Worm (Caenorhabditis elegans): ENCODE results near the gene unc-43.

Gene unc-43

DNA sequence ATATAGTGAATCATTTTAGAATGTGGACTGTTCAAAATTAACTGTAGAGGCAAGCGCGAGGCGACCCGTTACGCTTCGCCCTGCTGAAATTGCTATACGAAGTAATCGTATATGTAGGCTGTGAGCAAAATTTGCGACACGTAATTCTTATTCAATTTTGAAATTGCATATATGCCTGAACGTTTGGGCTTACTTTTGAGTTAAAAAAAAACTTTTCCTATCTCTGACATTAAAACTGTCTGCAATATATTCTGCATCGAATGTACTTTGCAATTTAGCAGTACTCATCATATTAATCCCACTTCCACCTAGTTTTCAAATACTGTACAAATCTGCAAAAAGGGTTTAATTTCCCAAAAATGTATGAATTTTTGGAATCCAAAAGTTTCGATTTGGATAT, 3.1 kb downstream of the unc-43 start:
- TF ChIP-seq nhr-77 (tag; optimal IDR thresholded peaks at IDR 0.05): no peak
- TF ChIP-seq ztf-4 (tag; optimal IDR thresholded peaks at IDR 0.05): no peak
- TF ChIP-seq elt-1 (tag; optimal IDR thresholded peaks at IDR 0.05): no peak
- TF ChIP-seq nhr-11 (tag; optimal IDR thresholded peaks at IDR 0.05): no peak

- TF ChIP-seq C34F6.9 (tag; optimal IDR thresholded peaks at IDR 0.05) (peak; percentile 85), nhr-21 (tag; optimal IDR thresholded peaks at IDR 0.05) (peak; percentile 43), peb-1 (tag; optimal IDR thresholded peaks at IDR 0.05) (no peak), nhr-11 (tag; optimal IDR thresholded peaks at IDR 0.05) (no peak), sma-9 (GFP tag; optimal IDR thresholded peaks at IDR 0.05) (peak; percentile 61), sma-9 (tag; optimal IDR thresholded peaks at IDR 0.05) (no peak), aly-2 (tag; optimal IDR thresholded peaks at IDR 0.05) (no peak), lin-13 (GFP tag; optimal IDR thresholded peaks at IDR 0.05) (peak; percentile 33), sma-3 (GFP tag; optimal IDR thresholded peaks at IDR 0.05) (peak; percentile 2), ztf-4 (tag; optimal IDR thresholded peaks at IDR 0.05) (no peak), ama-1 (optimal IDR thresholded peaks at IDR 0.05) (peak; percentile 9), zag-1 (tag; optimal IDR thresholded peaks at IDR 0.05) (peak; percentile 12), nhr-25 (tag; optimal IDR thresholded peaks at IDR 0.05) (peak; percentile 52), mab-5 (tag; optimal IDR thresholded peaks at IDR 0.05) (no peak), F13H6.1 (tag; optimal IDR thresholded peaks at IDR 0.05) (peak; percentile 69), nhr-12 (tag; optimal IDR thresholded peaks at IDR 0.05) (no peak), lsy-2 (tag; optimal IDR thresholded peaks at IDR 0.05) (peak; percentile 12 to 64), ceh-16 (tag; optimal IDR thresholded peaks at IDR 0.05) (no peak), mbf-1 (tag; optimal IDR thresholded peaks at IDR 0.05) (no peak), alr-1 (tag; optimal IDR thresholded peaks at IDR 0.05) (no peak), dmd-4 (tag; optimal IDR thresholded peaks at IDR 0.05) (no peak), skn-1 (tag; optimal IDR thresholded peaks at IDR 0.05) (no peak), elt-1 (tag; optimal IDR thresholded peaks at IDR 0.05) (no peak), nhr-77 (tag; optimal IDR thresholded peaks at IDR 0.05) (no peak), elt-3 (tag; optimal IDR thresholded peaks at IDR 0.05) (no peak), snpc-4 (tag; optimal IDR thresholded peaks at IDR 0.05) (no peak), mdl-1 (tag; optimal IDR thresholded peaks at IDR 0.05) (no peak), ceh-82 (tag; optimal IDR thresholded peaks at IDR 0.05) (no peak), nhr-6 (tag; optimal IDR thresholded peaks at IDR 0.05) (peak; percentile 31), unc-39 (tag; optimal IDR thresholded peaks at IDR 0.05) (no peak), nhr-23 (tag; optimal IDR thresholded peaks at IDR 0.05) (no peak), nhr-10 (tag; optimal IDR thresholded peaks at IDR 0.05) (no peak), fos-1 (tag; optimal IDR thresholded peaks at IDR 0.05) (peak; percentile 68), unc-62 (GFP tag; optimal IDR thresholded peaks at IDR 0.05) (no peak), gmeb-1 (tag; optimal IDR thresholded peaks at IDR 0.05) (no peak), blmp-1 (tag; optimal IDR thresholded peaks at IDR 0.05; ENCODE audit: insufficient read depth) (peak; percentile 45), lin-11 (tag; optimal IDR thresholded peaks at IDR 0.05) (no peak), ztf-1 (GFP tag; conservative IDR thresholded peaks at IDR 0.05) (no peak), R02D3.7 (tag; optimal IDR thresholded peaks at IDR 0.05) (no peak), lin-39 (tag; optimal IDR thresholded peaks at IDR 0.05) (no peak), unc-55 (GFP tag; optimal IDR thresholded peaks at IDR 0.05) (peak; percentile 71), egl-27 (tag; optimal IDR thresholded peaks at IDR 0.05) (peak; percentile 22), crh-2 (tag; optimal IDR thresholded peaks at IDR 0.05) (peak; percentile 89), sem-4 (tag; optimal IDR thresholded peaks at IDR 0.05) (peak; percentile 40), ZK546.5 (tag; optimal IDR thresholded peaks at IDR 0.05) (no peak), Y55F3AM.14 (GFP tag; optimal IDR thresholded peaks at IDR 0.05) (no peak), nhr-129 (tag; optimal IDR thresholded peaks at IDR 0.05) (peak; percentile 82), nhr-237 (tag; optimal IDR thresholded peaks at IDR 0.05) (no peak), ztf-11 (tag; optimal IDR thresholded peaks at IDR 0.05) (no peak)
These were observed 4.0 kb downstream of the unc-43 start for ce11 chrIV:10345990-10346389.

Measured in whole organism, L2 larva.